Fruit fly (Drosophila melanogaster) whole organism: ENCODE data around the gene Oscillin.

ENCODE experiments used
- CG8478 ChIP-seq: fragments of >200 bp; optimal IDR thresholded peaks from 2 replicates; lab custom pipeline; 2018; ENCODE audit warnings: inconsistent platforms
- EcR ChIP-seq, 2 experiments: fragments of >200 bp; optimal IDR thresholded peaks; 2 replicates each; lab custom pipeline; 2017; ENCODE audit warnings: missing biosample characterization in 2 of 2, missing genetic modification characterization in 2 of 2, missing genetic modification reagents in 2 of 2
- pan ChIP-seq: fragments of >200 bp; optimal IDR thresholded peaks from 2 replicates; lab custom pipeline; 2017
- psq ChIP-seq: fragments of >200 bp; optimal IDR thresholded peaks from 2 replicates; lab custom pipeline; 2017
- usp ChIP-seq: fragments of >200 bp; optimal IDR thresholded peaks from 2 replicates; lab custom pipeline; 2017; ENCODE audit warnings: missing biosample characterization, missing genetic modification characterization, mixed read lengths

- TF ChIP-seq usp (no peak), pan (lab: Kevin White, UChicago) (no peak), EcR (GFP tag; optimal IDR thresholded peaks at IDR 0.05; lab: Kevin White, UChicago) (no peak), CG8478 (lab: Kevin White, UChicago) (no peak), psq (lab: Kevin White, UChicago) (no peak)
These were observed 21.2 kb upstream of the Oscillin start, which contains the start of gene Cap-D3 for dm6 chr2L:5525723-5526122.
